Fruit fly (Drosophila melanogaster) whole organism, embryonic: ENCODE data around the gene CG14269.

Experiments used
- Asciz ChIP-seq: fragments of 200-800 bp; sonication (Bioruptor generic); optimal IDR thresholded peaks from 2 replicates; lab custom pipeline; 2017; ENCODE audit warnings: missing biosample characterization, mild to moderate bottlenecking, missing genetic modification characterization, missing genetic modification reagents
- B-H2 ChIP-seq: fragments of 200-800 bp; sonication (Bioruptor generic); optimal IDR thresholded peaks from 2 replicates; lab custom pipeline; 2018; ENCODE audit warnings: missing biosample characterization, mild to moderate bottlenecking, missing genetic modification characterization
- BtbVII ChIP-seq: fragments of 200-800 bp; sonication (Bioruptor generic); optimal IDR thresholded peaks from 3 replicates; lab custom pipeline; 2017; ENCODE audit warnings: missing biosample characterization, mild to moderate bottlenecking, missing genetic modification characterization
- CG10321 ChIP-seq: fragments of 200-800 bp; sonication (Bioruptor generic); IDR thresholded peaks from 2 replicates; pipeline ENCODE4 v1.3.6; 2022; ENCODE audit warnings: missing biosample characterization, missing genetic modification characterization
- CG10654 ChIP-seq: fragments of 200-800 bp; sonication (Bioruptor generic); optimal IDR thresholded peaks from 2 replicates; lab custom pipeline; 2016; ENCODE audit warnings: missing biosample characterization, missing genetic modification characterization
- CG11093 ChIP-seq: fragments of 200-800 bp; sonication (Bioruptor generic); IDR thresholded peaks from 3 replicates; pipeline ENCODE4 v1.3.6; 2022; ENCODE audit warnings: missing biosample characterization, missing genetic modification characterization
- CG1647 ChIP-seq: fragments of 200-800 bp; sonication (Bioruptor generic); optimal IDR thresholded peaks from 3 replicates; lab custom pipeline; 2016; ENCODE audit warnings: missing biosample characterization, missing genetic modification characterization
- CG17186 ChIP-seq: fragments of 200-800 bp; sonication (Bioruptor generic); optimal IDR thresholded peaks from 3 replicates; lab custom pipeline; 2017; ENCODE audit warnings: missing biosample characterization, missing genetic modification reagents, missing genetic modification characterization
- CG17361 ChIP-seq: fragments of 200-800 bp; sonication (Bioruptor generic); IDR thresholded peaks from 3 replicates; pipeline ENCODE4 v1.3.6; 2022; ENCODE audit warnings: missing biosample characterization, missing genetic modification characterization
- CG18011 ChIP-seq: fragments of 200-800 bp; sonication (Bioruptor generic); optimal IDR thresholded peaks from 2 replicates; lab custom pipeline; 2017; ENCODE audit warnings: missing biosample characterization, missing genetic modification characterization, mild to moderate bottlenecking, moderate library complexity, missing genotype
- CG2199 ChIP-seq: fragments of 200-800 bp; sonication (Bioruptor generic); IDR thresholded peaks from 3 replicates; pipeline ENCODE4 v1.3.6; 2022; ENCODE audit warnings: missing biosample characterization, missing genetic modification characterization
- CG2889 ChIP-seq: fragments of 200-800 bp; sonication (Bioruptor generic); IDR thresholded peaks from 3 replicates; pipeline ENCODE4 v1.3.6; 2022; ENCODE audit warnings: missing biosample characterization, missing genetic modification characterization
- CG31365 ChIP-seq: fragments of 200-800 bp; sonication (Bioruptor generic); optimal IDR thresholded peaks from 2 replicates; lab custom pipeline; 2018; ENCODE audit warnings: missing biosample characterization, mild to moderate bottlenecking, missing genetic modification characterization
- CG31388 ChIP-seq: fragments of 200-800 bp; sonication (Bioruptor generic); optimal IDR thresholded peaks from 2 replicates; lab custom pipeline; 2016; ENCODE audit warnings: missing biosample characterization, missing genetic modification characterization
- CG3163 ChIP-seq: fragments of 200-800 bp; sonication (Bioruptor generic); optimal IDR thresholded peaks from 3 replicates; lab custom pipeline; 2016; ENCODE audit warnings: missing biosample characterization, missing genetic modification characterization
- CG3281 ChIP-seq: fragments of 200-800 bp; sonication (Bioruptor generic); optimal IDR thresholded peaks from 3 replicates; lab custom pipeline; 2017; ENCODE audit warnings: missing biosample characterization, mild to moderate bottlenecking, missing genetic modification characterization
- CG3838 ChIP-seq: fragments of 200-800 bp; sonication (Bioruptor generic); optimal IDR thresholded peaks from 3 replicates; lab custom pipeline; 2016; ENCODE audit warnings: missing biosample characterization, missing genetic modification characterization
- CG7271 ChIP-seq: fragments of 200-800 bp; sonication (Bioruptor generic); optimal IDR thresholded peaks from 2 replicates; lab custom pipeline; 2018; ENCODE audit warnings: missing biosample characterization, mild to moderate bottlenecking, missing genetic modification characterization, moderate library complexity
- CG7745 ChIP-seq: fragments of 200-800 bp; sonication (Bioruptor generic); optimal IDR thresholded peaks from 2 replicates; lab custom pipeline; 2018; ENCODE audit warnings: missing biosample characterization, mild to moderate bottlenecking, missing genetic modification characterization, moderate library complexity
- CG8281 ChIP-seq: fragments of 200-800 bp; sonication (Bioruptor generic); optimal IDR thresholded peaks from 2 replicates; lab custom pipeline; 2018; ENCODE audit warnings: missing biosample characterization, mild to moderate bottlenecking, missing genetic modification characterization, moderate library complexity
- CG8359 ChIP-seq: fragments of 200-800 bp; sonication (Bioruptor generic); optimal IDR thresholded peaks from 2 replicates; lab custom pipeline; 2017; ENCODE audit warnings: missing biosample characterization, mild to moderate bottlenecking, missing genetic modification characterization, borderline replicate concordance
- CG9215 ChIP-seq: fragments of 200-800 bp; sonication (Bioruptor generic); IDR thresholded peaks from 2 replicates; pipeline ENCODE4 v1.3.6; 2022; ENCODE audit warnings: missing biosample characterization, missing genetic modification characterization
- CoRest ChIP-seq: fragments of 200-800 bp; sonication (Bioruptor generic); optimal IDR thresholded peaks from 3 replicates; lab custom pipeline; 2018; ENCODE audit warnings: missing biosample characterization, mild to moderate bottlenecking, missing genetic modification characterization, moderate library complexity
- D19B ChIP-seq: fragments of 200-800 bp; sonication (Bioruptor generic); optimal IDR thresholded peaks from 2 replicates; lab custom pipeline; 2017; ENCODE audit warnings: missing biosample characterization, mild to moderate bottlenecking, missing genetic modification characterization
- Dek ChIP-seq: fragments of 200-800 bp; sonication (Bioruptor generic); optimal IDR thresholded peaks from 3 replicates; lab custom pipeline; 2019; ENCODE audit warnings: missing biosample characterization, mild to moderate bottlenecking, missing genetic modification characterization, moderate library complexity
- Dref ChIP-seq: fragments of 200-800 bp; sonication (Bioruptor generic); IDR thresholded peaks from 2 replicates; pipeline ENCODE4 v1.3.6; 2022; ENCODE audit warnings: missing biosample characterization, missing genetic modification characterization
- HLH4C ChIP-seq: fragments of 200-800 bp; sonication (Bioruptor generic); IDR thresholded peaks from 3 replicates; pipeline ENCODE4 v1.3.6; 2022; ENCODE audit warnings: missing biosample characterization, missing genetic modification characterization; ENCODE audit not compliant: partially characterized antibody
- HLH54F ChIP-seq: fragments of 200-800 bp; sonication (Bioruptor generic); optimal IDR thresholded peaks from 3 replicates; lab custom pipeline; 2016; ENCODE audit warnings: missing biosample characterization, missing genetic modification characterization
- Lim3 ChIP-seq: fragments of 200-800 bp; sonication (Bioruptor generic); IDR thresholded peaks from 2 replicates; pipeline ENCODE4 v1.3.6; 2022; ENCODE audit warnings: missing biosample characterization, missing genetic modification characterization
- Lpt ChIP-seq: fragments of >200 bp; optimal IDR thresholded peaks from 2 replicates; lab custom pipeline; 2018; ENCODE audit warnings: missing biosample characterization, missing genetic modification characterization
- Max ChIP-seq: fragments of 200-800 bp; sonication (Bioruptor generic); optimal IDR thresholded peaks from 2 replicates; lab custom pipeline; 2016; ENCODE audit warnings: missing biosample characterization, mild to moderate bottlenecking, missing genetic modification characterization
- Mrtf ChIP-seq: fragments of 200-800 bp; sonication (Bioruptor generic); IDR thresholded peaks from 3 replicates; pipeline ENCODE4 v1.3.6; 2022; ENCODE audit warnings: missing biosample characterization, missing genetic modification characterization
- NfI ChIP-seq: fragments of 200-800 bp; sonication (Bioruptor generic); optimal IDR thresholded peaks from 3 replicates; lab custom pipeline; 2018; ENCODE audit warnings: missing biosample characterization, mild to moderate bottlenecking, missing genetic modification characterization, moderate library complexity
- Opbp ChIP-seq: fragments of 200-800 bp; sonication (Bioruptor generic); IDR thresholded peaks from 3 replicates; pipeline ENCODE4 v1.3.6; 2022; ENCODE audit warnings: missing biosample characterization, missing genetic modification characterization; ENCODE audit not compliant: partially characterized antibody
- Sin3A ChIP-seq: fragments of >200 bp; optimal IDR thresholded peaks from 2 replicates; lab custom pipeline; 2018
- Spps ChIP-seq: fragments of 200-800 bp; sonication (Bioruptor generic); optimal IDR thresholded peaks from 2 replicates; lab custom pipeline; 2018; ENCODE audit warnings: missing biosample characterization, mild to moderate bottlenecking, missing genetic modification characterization
- aop ChIP-seq: fragments of 200-800 bp; sonication (Bioruptor generic); IDR thresholded peaks from 2 replicates; pipeline ENCODE4 v1.3.6; 2022; ENCODE audit warnings: missing biosample characterization, missing genetic modification characterization
- bsh ChIP-seq, 2 experiments: fragments of 200-800 bp; sonication (Bioruptor generic); optimal IDR thresholded peaks; 2 replicates each; lab custom pipeline; 2017 to 2018; ENCODE audit warnings: mild to moderate bottlenecking in 2 of 2, missing biosample characterization in 2 of 2, missing genetic modification characterization in 2 of 2, moderate library complexity in 1 of 2
- chinmo ChIP-seq: fragments of 200-800 bp; sonication (Bioruptor generic); IDR thresholded peaks from 4 replicates; pipeline ENCODE4 v1.3.6; 2022; ENCODE audit warnings: missing biosample characterization, missing genetic modification characterization; ENCODE audit not compliant: partially characterized antibody
- crp ChIP-seq, 2 experiments: fragments of 200-800 bp; sonication (Bioruptor generic); optimal IDR thresholded peaks; 2 replicates in 1 of 2; 3 replicates in 1 of 2; lab custom pipeline; 2017; ENCODE audit warnings: missing biosample characterization in 2 of 2, missing genetic modification characterization in 2 of 2, mild to moderate bottlenecking in 1 of 2, moderate library complexity in 1 of 2
- dan ChIP-seq: fragments of 200-800 bp; sonication (Bioruptor generic); IDR thresholded peaks from 2 replicates; pipeline ENCODE4 v1.3.6; 2022; ENCODE audit warnings: missing biosample characterization, missing genetic modification characterization
- exex ChIP-seq: fragments of 200-800 bp; sonication (Bioruptor generic); optimal IDR thresholded peaks from 4 replicates; lab custom pipeline; 2018; ENCODE audit warnings: missing biosample characterization, mild to moderate bottlenecking, missing genetic modification characterization, moderate library complexity
- fd96Cb ChIP-seq: fragments of 200-800 bp; sonication (Bioruptor generic); optimal IDR thresholded peaks from 2 replicates; lab custom pipeline; 2018; ENCODE audit warnings: missing biosample characterization, mild to moderate bottlenecking, missing genetic modification characterization, moderate library complexity
- gcm2 ChIP-seq: fragments of 200-800 bp; sonication (Bioruptor generic); optimal IDR thresholded peaks from 2 replicates; lab custom pipeline; 2016; ENCODE audit warnings: missing biosample characterization, missing genetic modification characterization
- inv ChIP-seq: fragments of 200-800 bp; sonication (Bioruptor generic); IDR thresholded peaks from 2 replicates; pipeline ENCODE4 v1.3.6; 2022; ENCODE audit warnings: missing biosample characterization, missing genetic modification characterization; ENCODE audit not compliant: partially characterized antibody
- lola ChIP-seq, 3 experiments: fragments of >200 bp in 2 of 3; fragments of 200-800 bp in 1 of 3; sonication (Bioruptor generic) in 1 of 3; optimal IDR thresholded peaks; 2 replicates each; lab custom pipeline; 2017 to 2019; ENCODE audit warnings: missing biosample characterization in 3 of 3, missing genetic modification characterization in 3 of 3, mild to moderate bottlenecking in 1 of 3, moderate library complexity in 1 of 3
- nerfin-2 ChIP-seq: fragments of 200-800 bp; sonication (Bioruptor generic); IDR thresholded peaks from 2 replicates; pipeline ENCODE4 v1.3.6; 2022; ENCODE audit warnings: missing biosample characterization, missing genetic modification characterization; ENCODE audit not compliant: partially characterized antibody
- row ChIP-seq: fragments of 200-800 bp; sonication (Bioruptor generic); IDR thresholded peaks from 3 replicates; pipeline ENCODE4 v1.3.6; 2022; ENCODE audit warnings: missing biosample characterization, missing genetic modification characterization
- sens ChIP-seq: fragments of 200-800 bp; sonication (Bioruptor generic); peaks from one replicate; lab custom pipeline; 2016; ENCODE audit warnings: missing biosample characterization, missing genetic modification characterization
- so ChIP-seq: fragments of 200-800 bp; sonication (Bioruptor generic); IDR thresholded peaks from 3 replicates; pipeline ENCODE4 v1.3.6; 2022; ENCODE audit warnings: missing biosample characterization, missing genetic modification characterization
- twi ChIP-seq: fragments of 200-800 bp; optimal IDR thresholded peaks from 2 replicates; lab custom pipeline; 2019; ENCODE audit warnings: missing biosample characterization, mild to moderate bottlenecking, missing genetic modification characterization, moderate library complexity

Gene CG14269

DNA sequence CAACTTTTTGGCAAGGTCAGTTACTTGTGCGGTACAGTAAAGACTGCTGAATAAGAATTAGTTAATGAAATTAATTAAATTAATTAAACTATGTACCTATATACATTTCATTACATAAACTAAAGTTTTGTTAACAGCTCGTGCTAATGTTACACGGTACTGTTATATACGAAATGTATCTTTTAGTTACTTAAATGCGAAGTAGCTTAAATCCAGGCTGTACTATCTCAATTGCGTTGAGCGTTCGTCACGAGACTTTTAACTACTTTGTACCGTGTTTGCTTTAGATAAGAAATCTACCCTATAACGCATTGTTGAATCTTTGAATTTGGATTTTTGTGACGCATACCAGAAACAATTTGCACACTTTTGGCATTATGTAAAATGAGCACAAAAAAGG lies 36.3 kb downstream of the CG14269 start (continued):
- no peak for TF ChIP-seq gcm2
- TF ChIP-seq CG3838 (GFP tag; lab: Kevin White, UChicago) = no peak
- TF ChIP-seq chinmo (GFP tag; lab: Robert Waterston, UW) = no peak
- TF ChIP-seq exex = no peak
- TF ChIP-seq CG2199 (GFP tag; lab: Robert Waterston, UW) = no peak
- TF ChIP-seq CG11093 (GFP tag; lab: Robert Waterston, UW) = no peak
- no peak for TF ChIP-seq Mrtf
- peak; percentile 67 for TF ChIP-seq CG3281 (GFP tag; lab: Kevin White, UChicago)
- no peak for TF ChIP-seq CG7745 (tag; lab: Kevin White, UChicago)
- TF ChIP-seq nerfin-2 (GFP tag; lab: Robert Waterston, UW) = no peak
- no peak for TF ChIP-seq Asciz
- TF ChIP-seq D19B (GFP tag; lab: Kevin White, UChicago) = peak; percentile 39
- TF ChIP-seq CG8281 (tag; lab: Kevin White, UChicago) = no peak
- peak; percentile 29 for TF ChIP-seq CoRest (tag; lab: Kevin White, UChicago)
- TF ChIP-seq Opbp (GFP tag; lab: Robert Waterston, UW) = no peak
- TF ChIP-seq Dref = no peak
- TF ChIP-seq CG31388 (GFP tag; lab: Kevin White, UChicago) = no peak
- no peak for TF ChIP-seq Lpt (GFP tag; lab: Kevin White, UChicago)
- no peak for TF ChIP-seq so (GFP tag; lab: Robert Waterston, UW)
- TF ChIP-seq CG10321 = no peak
- no peak for TF ChIP-seq CG1647 (GFP tag; lab: Kevin White, UChicago)
- TF ChIP-seq Sin3A (lab: Kevin White, UChicago) = no peak
- no peak for TF ChIP-seq lola (GFP tag; optimal IDR thresholded peaks at IDR 0.05; lab: Kevin White, UChicago)
- no peak for TF ChIP-seq B-H2 (GFP tag; lab: Kevin White, UChicago)
- no peak for TF ChIP-seq CG2889 (GFP tag; lab: Robert Waterston, UW)
- TF ChIP-seq NfI (GFP tag; lab: Kevin White, UChicago) = no peak
- TF ChIP-seq CG10654 (GFP tag; lab: Kevin White, UChicago) = no peak
- TF ChIP-seq CG31365 (tag; lab: Kevin White, UChicago) = no peak
- peak; percentile 39 for TF ChIP-seq HLH54F (GFP tag; lab: Kevin White, UChicago)
- TF ChIP-seq BtbVII (GFP tag; lab: Kevin White, UChicago) = peak; percentile 43
- no peak for TF ChIP-seq bsh (GFP tag; optimal IDR thresholded peaks at IDR 0.05; lab: Kevin White, UChicago)
- TF ChIP-seq Lim3 (GFP tag; lab: Robert Waterston, UW) = no peak
- TF ChIP-seq Dek (tag; lab: Kevin White, UChicago) = no peak
- TF ChIP-seq CG9215 (GFP tag; lab: Robert Waterston, UW) = no peak
- no peak for TF ChIP-seq aop (GFP tag; lab: Robert Waterston, UW)
- TF ChIP-seq fd96Cb = no peak
- TF ChIP-seq CG17361 (GFP tag; lab: Robert Waterston, UW) = no peak; the same call in 2 of the 3 replicates
- TF ChIP-seq CG17186 (GFP tag; lab: Kevin White, UChicago) = no peak
- TF ChIP-seq row (GFP tag; lab: Robert Waterston, UW) = peak; percentile 75
- TF ChIP-seq CG7271 (tag; lab: Kevin White, UChicago) = no peak
- TF ChIP-seq Max (GFP tag; lab: Kevin White, UChicago) = peak; percentile 2
- TF ChIP-seq inv (GFP tag; lab: Robert Waterston, UW) = no peak
- no peak for TF ChIP-seq HLH4C (GFP tag; lab: Robert Waterston, UW)
- no peak for TF ChIP-seq Spps (tag; lab: Kevin White, UChicago)
- TF ChIP-seq CG8359 (GFP tag; lab: Kevin White, UChicago) = no peak
- TF ChIP-seq crp (GFP tag; optimal IDR thresholded peaks at IDR 0.05; lab: Kevin White, UChicago) = no peak
- TF ChIP-seq CG18011 (GFP tag; lab: Kevin White, UChicago) = no peak
- no peak for TF ChIP-seq CG3163
- TF ChIP-seq sens = peak; percentile 59
- no peak for TF ChIP-seq twi (tag; lab: Kevin White, UChicago)
- no peak for TF ChIP-seq dan (GFP tag; lab: Robert Waterston, UW)
